Worm (Caenorhabditis elegans): ENCODE results near the gene C47E8.3.
A peak's percentile ranks its signal among the peaks of the same experiment; 100 is the strongest.

- TF ChIP-seq rnt-1 (tag; optimal IDR thresholded peaks at IDR 0.05) (peak; percentile 93), ama-1 (optimal IDR thresholded peaks at IDR 0.05) (no peak), T23F11.4 (GFP tag; optimal IDR thresholded peaks at IDR 0.05) (no peak)
Measured at ce11 chrV:14685435-14686058, 5.4 kb downstream of the C47E8.3 start, which contains the start of gene C47E8.4.
